Worm (Caenorhabditis elegans) whole organism, mixed stage, embryonic: ENCODE data around the gene F30H5.3.

ENCODE experiments used
- bed-3 ChIP-seq: fragments of 200-800 bp; sonication (Bioruptor generic); optimal IDR thresholded peaks from 3 replicates; lab custom pipeline; 2018; ENCODE audit warnings: mild to moderate bottlenecking, missing genetic modification characterization, moderate library complexity, missing compliant biosample characterization
- ceh-39 ChIP-seq: fragments of 150-350 bp; optimal IDR thresholded peaks from 2 replicates; lab custom pipeline; 2014; ENCODE audit warnings: missing biosample characterization, missing genetic modification characterization
- lin-32 ChIP-seq: fragments of 200-800 bp; sonication (Bioruptor generic); optimal IDR thresholded peaks from 2 replicates; lab custom pipeline; 2018; ENCODE audit warnings: mild to moderate bottlenecking, missing genetic modification characterization, missing compliant biosample characterization
- nhr-237 ChIP-seq: fragments of 150-350 bp; optimal IDR thresholded peaks from 2 replicates; lab custom pipeline; 2014; ENCODE audit warnings: missing biosample characterization, missing genetic modification characterization

DNA sequence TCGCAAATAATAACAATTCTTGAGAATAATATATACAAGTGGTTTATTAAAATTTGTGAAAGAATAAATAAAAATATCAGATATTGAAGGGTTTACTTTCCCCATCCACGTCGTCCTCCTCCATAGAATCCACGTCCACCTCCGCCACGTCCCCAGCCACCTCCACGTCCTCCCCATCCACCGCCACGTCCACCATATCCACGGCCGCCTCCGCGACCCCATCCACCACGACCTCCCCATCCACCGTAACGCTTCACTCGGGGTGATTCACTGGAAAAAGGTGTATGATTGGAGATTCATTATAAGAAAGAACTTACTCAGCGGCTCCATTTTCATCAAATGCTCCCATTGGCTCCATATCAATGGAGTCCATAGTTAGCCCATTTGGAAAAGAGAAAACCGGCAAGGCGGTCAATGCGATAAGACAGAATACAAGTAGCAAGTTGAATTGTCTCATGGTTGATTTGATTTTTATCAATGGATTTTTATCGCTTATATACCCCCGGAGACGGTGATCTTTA lies 25.9 kb downstream of the F30H5.3 start, which contains the start of gene nlp-32:
- no peak for TF ChIP-seq ceh-39 (tag; lab: Kevin White, UChicago)
- TF ChIP-seq lin-32 (GFP tag; lab: Kevin White, UChicago) = no peak
- no peak for TF ChIP-seq nhr-237 (tag; lab: Kevin White, UChicago)
- TF ChIP-seq bed-3 = no peak
